Worm (Caenorhabditis elegans): ENCODE results near the gene T26E4.4.

- TF ChIP-seq unc-130 (GFP tag; optimal IDR thresholded peaks at IDR 0.05) = no peak
- TF ChIP-seq daf-12 (tag; optimal IDR thresholded peaks at IDR 0.05) = no peak
- no peak for TF ChIP-seq pha-4 (GFP tag; IDR thresholded peaks at IDR 0.05)
- TF ChIP-seq pha-4 (tag; optimal IDR thresholded peaks at IDR 0.05) = no peak
- no peak for TF ChIP-seq nhr-25 (tag; optimal IDR thresholded peaks at IDR 0.05; ENCODE audit: borderline replicate concordance, insufficient read depth)
- no peak for TF ChIP-seq ceh-62 (tag; optimal IDR thresholded peaks at IDR 0.05)
- no peak for TF ChIP-seq lim-7 (GFP tag; IDR thresholded peaks at IDR 0.05)
- TF ChIP-seq jun-1 (tag; optimal IDR thresholded peaks at IDR 0.05) = no peak
- TF ChIP-seq mep-1 (tag; optimal IDR thresholded peaks at IDR 0.05) = no peak
- TF ChIP-seq fos-1 (tag; optimal IDR thresholded peaks at IDR 0.05) = no peak
- no peak for TF ChIP-seq ztf-11 (tag; optimal IDR thresholded peaks at IDR 0.05)
- TF ChIP-seq rbr-2 (tag; optimal IDR thresholded peaks at IDR 0.05) = no peak
Measured at ce11 chrV:15757645-15758044, 34.7 kb downstream of the T26E4.4 start.
